Fruit fly (Drosophila melanogaster) whole organism, embryonic: ENCODE results near the gene CG9029.
A peak's percentile ranks its signal among the peaks of the same experiment; 100 is the strongest.

Experiments used
- ATbp ChIP-seq: fragments of 200-800 bp; sonication (Bioruptor generic); optimal IDR thresholded peaks from 2 replicates; lab custom pipeline; 2017; ENCODE audit warnings: missing biosample characterization, mild to moderate bottlenecking, missing genetic modification characterization, missing genetic modification reagents
- Aef1 ChIP-seq: fragments of 200-800 bp; sonication (Bioruptor generic); IDR thresholded peaks from 3 replicates; pipeline ENCODE4 v1.3.6; 2022; ENCODE audit warnings: missing biosample characterization, missing genetic modification characterization
- CG10274 ChIP-seq: fragments of 200-800 bp; sonication (Bioruptor generic); optimal IDR thresholded peaks from 3 replicates; lab custom pipeline; 2017; ENCODE audit warnings: missing biosample characterization, mild to moderate bottlenecking, missing genetic modification characterization
- CG12071 ChIP-seq: fragments of 200-800 bp; sonication (Bioruptor generic); optimal IDR thresholded peaks from 3 replicates; lab custom pipeline; 2018; ENCODE audit warnings: missing biosample characterization, mild to moderate bottlenecking, missing genetic modification characterization
- CG13894 ChIP-seq: fragments of 200-800 bp; sonication (Bioruptor generic); optimal IDR thresholded peaks from 3 replicates; lab custom pipeline; 2018; ENCODE audit warnings: missing biosample characterization, mild to moderate bottlenecking, missing genetic modification characterization, moderate library complexity
- CG15479 ChIP-seq: fragments of 200-800 bp; sonication (Bioruptor generic); optimal IDR thresholded peaks from 3 replicates; lab custom pipeline; 2019; ENCODE audit warnings: missing biosample characterization, mild to moderate bottlenecking, missing genetic modification characterization, moderate library complexity
- CG17385 ChIP-seq: fragments of 200-800 bp; sonication (Bioruptor generic); optimal IDR thresholded peaks from 3 replicates; lab custom pipeline; 2018; ENCODE audit warnings: missing biosample characterization, mild to moderate bottlenecking, missing genetic modification characterization
- CG2199 ChIP-seq: fragments of 200-800 bp; sonication (Bioruptor generic); IDR thresholded peaks from 3 replicates; pipeline ENCODE4 v1.3.6; 2022; ENCODE audit warnings: missing biosample characterization, missing genetic modification characterization
- CG2678 ChIP-seq: fragments of 200-800 bp; sonication (Bioruptor generic); optimal IDR thresholded peaks from 3 replicates; lab custom pipeline; 2019; ENCODE audit warnings: missing biosample characterization, mild to moderate bottlenecking, missing genetic modification characterization, moderate library complexity
- CG2875 ChIP-seq: fragments of 200-800 bp; sonication (Bioruptor generic); optimal IDR thresholded peaks from 2 replicates; lab custom pipeline; 2017; ENCODE audit warnings: missing biosample characterization, mild to moderate bottlenecking, missing genetic modification characterization, missing genetic modification reagents
- CG32767 ChIP-seq: fragments of 200-800 bp; sonication (Bioruptor generic); IDR thresholded peaks from 2 replicates; pipeline ENCODE4 v1.3.6; 2022; ENCODE audit warnings: missing biosample characterization, missing genetic modification characterization
- CG3281 ChIP-seq: fragments of 200-800 bp; sonication (Bioruptor generic); optimal IDR thresholded peaks from 3 replicates; lab custom pipeline; 2017; ENCODE audit warnings: missing biosample characterization, mild to moderate bottlenecking, missing genetic modification characterization
- CG4360 ChIP-seq: fragments of 200-800 bp; sonication (Bioruptor generic); IDR thresholded peaks from 2 replicates; pipeline ENCODE4 v1.3.6; 2022; ENCODE audit warnings: missing biosample characterization, missing genetic modification characterization
- CG4730 ChIP-seq: fragments of 200-800 bp; sonication (Bioruptor generic); IDR thresholded peaks from 2 replicates; pipeline ENCODE4 v1.3.6; 2022; ENCODE audit warnings: missing biosample characterization, missing genetic modification characterization
- CG8281 ChIP-seq: fragments of 200-800 bp; sonication (Bioruptor generic); optimal IDR thresholded peaks from 2 replicates; lab custom pipeline; 2018; ENCODE audit warnings: missing biosample characterization, mild to moderate bottlenecking, missing genetic modification characterization, moderate library complexity
- Chrac-16 ChIP-seq: fragments of 200-800 bp; sonication (Bioruptor generic); optimal IDR thresholded peaks from 3 replicates; lab custom pipeline; 2016; ENCODE audit warnings: missing biosample characterization, missing genetic modification characterization
- CkIIα-i1 ChIP-seq: fragments of 200-800 bp; sonication (Bioruptor generic); IDR thresholded peaks from 2 replicates; pipeline ENCODE4 v1.3.6; 2022; ENCODE audit warnings: missing biosample characterization, missing genetic modification characterization
- D ChIP-seq, 2 experiments: fragments of 200-800 bp in 1 of 2; fragments of >200 bp in 1 of 2; sonication (Bioruptor generic) in 1 of 2; optimal IDR thresholded peaks; 2 replicates in 1 of 2; 3 replicates in 1 of 2; lab custom pipeline; 2017; ENCODE audit warnings: mild to moderate bottlenecking in 1 of 2, missing biosample characterization in 1 of 2, missing genetic modification characterization in 1 of 2, missing genetic modification reagents in 1 of 2
- Dip2 ChIP-seq: fragments of 200-800 bp; sonication (Bioruptor generic); IDR thresholded peaks from 2 replicates; pipeline ENCODE4 v1.3.6; 2022; ENCODE audit warnings: missing biosample characterization, missing genetic modification characterization
- Ets65A ChIP-seq: fragments of 200-800 bp; sonication (Bioruptor generic); peaks from one replicate; lab custom pipeline; 2016; ENCODE audit warnings: missing biosample characterization, missing genetic modification characterization
- HLHmδ ChIP-seq: fragments of 200-800 bp; sonication (Bioruptor generic); optimal IDR thresholded peaks from 2 replicates; lab custom pipeline; 2018; ENCODE audit warnings: missing biosample characterization, mild to moderate bottlenecking, missing genetic modification characterization, moderate library complexity
- Hey ChIP-seq: fragments of 200-800 bp; sonication (Bioruptor generic); optimal IDR thresholded peaks from 3 replicates; lab custom pipeline; 2018; ENCODE audit warnings: missing biosample characterization, mild to moderate bottlenecking, missing genetic modification characterization
- Hr78 ChIP-seq, 2 experiments: fragments of 200-800 bp in 1 of 2; fragments of >200 bp in 1 of 2; sonication (Bioruptor generic) in 1 of 2; optimal IDR thresholded peaks; 2 replicates each; lab custom pipeline; 2017 to 2019; ENCODE audit warnings: missing biosample characterization in 2 of 2, missing genetic modification characterization in 2 of 2, mild to moderate bottlenecking in 1 of 2, moderate library complexity in 1 of 2
- Kr ChIP-seq: fragments of 200-800 bp; sonication (Bioruptor generic); optimal IDR thresholded peaks from 2 replicates; lab custom pipeline; 2017; ENCODE audit warnings: missing biosample characterization, mild to moderate bottlenecking, missing genetic modification characterization
- MTF-1 ChIP-seq: fragments of 200-800 bp; sonication (Bioruptor generic); optimal IDR thresholded peaks from 2 replicates; lab custom pipeline; 2018; ENCODE audit warnings: missing biosample characterization, mild to moderate bottlenecking, missing genetic modification characterization, borderline replicate concordance
- Rx ChIP-seq: fragments of 200-800 bp; sonication (Bioruptor generic); IDR thresholded peaks from 2 replicates; pipeline ENCODE4 v1.3.6; 2022; ENCODE audit warnings: missing biosample characterization, missing genetic modification characterization
- Tbp ChIP-seq: fragments of >200 bp; optimal IDR thresholded peaks from 2 replicates; lab custom pipeline; 2018; ENCODE audit warnings: missing biosample characterization, missing genetic modification characterization
- Trl ChIP-seq, 3 experiments: fragments of >200 bp in 2 of 3; fragments of 200-800 bp in 1 of 3; sonication (Bioruptor generic) in 1 of 3; optimal IDR thresholded peaks; 2 replicates in 1 of 3; 3 replicates in 2 of 3; lab custom pipeline; 2016 to 2017; ENCODE audit warnings: missing biosample characterization in 1 of 3, missing genetic modification characterization in 1 of 3
- ac ChIP-seq: fragments of 200-800 bp; sonication (Bioruptor generic); optimal IDR thresholded peaks from 3 replicates; lab custom pipeline; 2017; ENCODE audit warnings: missing biosample characterization, mild to moderate bottlenecking, missing genetic modification characterization
- aop ChIP-seq: fragments of 200-800 bp; sonication (Bioruptor generic); IDR thresholded peaks from 2 replicates; pipeline ENCODE4 v1.3.6; 2022; ENCODE audit warnings: missing biosample characterization, missing genetic modification characterization
- cg ChIP-seq: fragments of 200-800 bp; sonication (Bioruptor generic); optimal IDR thresholded peaks from 3 replicates; lab custom pipeline; 2019; ENCODE audit warnings: missing biosample characterization, mild to moderate bottlenecking, missing genetic modification characterization, moderate library complexity
- chm ChIP-seq: fragments of 200-800 bp; sonication (Bioruptor generic); IDR thresholded peaks from 2 replicates; pipeline ENCODE4 v1.3.6; 2022; ENCODE audit warnings: missing biosample characterization, missing genetic modification characterization
- crol ChIP-seq: fragments of 200-800 bp; sonication (Bioruptor generic); IDR thresholded peaks from 2 replicates; pipeline ENCODE4 v1.3.6; 2022; ENCODE audit warnings: missing biosample characterization, missing genetic modification characterization
- cwo ChIP-seq: fragments of 200-800 bp; sonication (Bioruptor generic); optimal IDR thresholded peaks from 3 replicates; lab custom pipeline; 2017; ENCODE audit warnings: missing biosample characterization, missing genetic modification characterization, mild to moderate bottlenecking, moderate library complexity, missing genetic modification reagents
- da ChIP-seq: fragments of 200-800 bp; sonication (Bioruptor generic); optimal IDR thresholded peaks from 2 replicates; lab custom pipeline; 2016; ENCODE audit warnings: missing biosample characterization, missing genetic modification characterization
- fd64A ChIP-seq: fragments of 200-800 bp; sonication (Bioruptor generic); optimal IDR thresholded peaks from 3 replicates; lab custom pipeline; 2018; ENCODE audit warnings: missing biosample characterization, mild to moderate bottlenecking, missing genetic modification characterization
- gro ChIP-seq: fragments of 200-800 bp; sonication (Bioruptor generic); optimal IDR thresholded peaks from 2 replicates; lab custom pipeline; 2016; ENCODE audit warnings: missing biosample characterization, missing genetic modification characterization
- gsb-n ChIP-seq: fragments of 200-800 bp; sonication (Bioruptor generic); optimal IDR thresholded peaks from 3 replicates; lab custom pipeline; 2018; ENCODE audit warnings: missing biosample characterization, mild to moderate bottlenecking, missing genetic modification characterization
- kay ChIP-seq: fragments of 200-800 bp; sonication (Bioruptor generic); optimal IDR thresholded peaks from 2 replicates; lab custom pipeline; 2016; ENCODE audit warnings: missing biosample characterization, missing genetic modification characterization
- klu ChIP-seq: fragments of 200-800 bp; sonication (Bioruptor generic); IDR thresholded peaks from 2 replicates; pipeline ENCODE4 v1.3.6; 2022; ENCODE audit warnings: missing biosample characterization, missing genetic modification characterization
- oc ChIP-seq: fragments of 200-800 bp; sonication (Bioruptor generic); optimal IDR thresholded peaks from 2 replicates; lab custom pipeline; 2018; ENCODE audit warnings: missing biosample characterization, mild to moderate bottlenecking, missing genetic modification characterization, moderate library complexity
- otp ChIP-seq: fragments of 200-800 bp; sonication (Bioruptor generic); IDR thresholded peaks from 3 replicates; pipeline ENCODE4, ENCODE4 v1.3.6; 2022; ENCODE audit warnings: missing biosample characterization, missing genetic modification characterization
- row ChIP-seq: fragments of 200-800 bp; sonication (Bioruptor generic); IDR thresholded peaks from 3 replicates; pipeline ENCODE4 v1.3.6; 2022; ENCODE audit warnings: missing biosample characterization, missing genetic modification characterization
- tll ChIP-seq, 2 experiments: fragments of 200-800 bp in 1 of 2; fragments of >200 bp in 1 of 2; sonication (Bioruptor generic) in 1 of 2; optimal IDR thresholded peaks; 2 replicates each; lab custom pipeline; 2017 to 2019; ENCODE audit warnings: missing biosample characterization in 2 of 2, missing genetic modification characterization in 2 of 2, mild to moderate bottlenecking in 1 of 2, moderate library complexity in 1 of 2
- twi ChIP-seq: fragments of 200-800 bp; optimal IDR thresholded peaks from 2 replicates; lab custom pipeline; 2019; ENCODE audit warnings: missing biosample characterization, mild to moderate bottlenecking, missing genetic modification characterization, moderate library complexity
- wek ChIP-seq: fragments of 200-800 bp; sonication (Bioruptor generic); optimal IDR thresholded peaks from 3 replicates; lab custom pipeline; 2018; ENCODE audit warnings: missing biosample characterization, mild to moderate bottlenecking, missing genetic modification characterization, moderate library complexity

CG9029 gene

DNA sequence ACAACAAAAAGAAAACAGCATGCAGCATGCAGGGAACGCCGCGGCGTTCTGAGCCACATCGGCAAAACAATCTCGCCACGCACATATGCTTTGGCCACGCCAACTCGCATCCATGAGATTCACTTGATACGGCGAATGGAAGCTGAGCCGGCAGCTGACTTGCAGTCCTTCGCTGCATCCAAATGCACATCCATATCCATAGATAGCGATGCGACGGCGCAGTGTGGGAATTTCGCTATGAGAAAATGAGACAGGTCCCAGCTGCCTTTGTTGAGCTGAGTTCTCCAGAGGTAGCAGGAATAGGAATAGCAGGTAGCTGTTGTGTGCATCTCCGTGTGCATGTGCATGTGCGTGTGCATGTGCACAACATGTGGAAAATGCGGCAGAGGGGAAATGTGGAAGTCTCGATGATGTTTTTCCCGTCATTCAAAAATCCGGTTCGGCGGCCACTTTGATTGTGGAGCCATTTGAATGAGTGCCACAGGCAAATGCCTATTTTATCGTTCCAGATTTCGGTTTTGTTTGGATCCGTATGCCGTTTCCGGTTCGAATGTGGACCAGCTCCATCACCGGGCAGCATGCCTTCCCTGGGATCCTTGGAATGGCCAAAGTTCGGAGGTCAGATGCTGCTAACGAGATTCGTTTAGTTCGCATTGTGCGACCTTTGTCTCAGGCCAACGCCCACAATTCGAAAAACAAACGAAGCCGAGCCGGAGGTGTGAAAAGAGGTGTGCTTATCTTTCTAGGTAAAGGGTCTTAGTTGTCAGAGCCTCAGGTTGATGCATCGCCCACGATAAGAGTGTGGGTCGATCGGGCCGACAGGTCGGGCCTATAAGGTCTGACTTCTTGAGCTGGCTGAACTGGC is 14.7 kb upstream of the CG9029 start:
- TF ChIP-seq D (optimal IDR thresholded peaks at IDR 0.05; lab: Kevin White, UChicago): peak; percentile 50
- TF ChIP-seq D (GFP tag; optimal IDR thresholded peaks at IDR 0.05; lab: Kevin White, UChicago): no peak
- TF ChIP-seq twi: peak; percentile 99
- TF ChIP-seq oc (tag; lab: Kevin White, UChicago): peak; percentile 12
- TF ChIP-seq row (GFP tag; lab: Robert Waterston, UW): no peak
- peak; percentile 21; the same call in 1 of the 2 replicates for TF ChIP-seq chm
- TF ChIP-seq ATbp: no peak
- no peak for TF ChIP-seq CG8281 (tag; lab: Kevin White, UChicago)
- peak; percentile 35; the same call in 1 of the 2 replicates for TF ChIP-seq crol
- no peak for TF ChIP-seq kay (GFP tag; lab: Kevin White, UChicago)
- TF ChIP-seq CG2199 (GFP tag; lab: Robert Waterston, UW): peak; percentile 76; the same call in 1 of the 3 replicates
- TF ChIP-seq ac (GFP tag; lab: Kevin White, UChicago): peak; percentile 67
- TF ChIP-seq aop (GFP tag; lab: Robert Waterston, UW): 0 out of 2 replicates have a peak, but pooled peaks have one; percentile 8
- peak; percentile 2 for TF ChIP-seq Ets65A (GFP tag; lab: Kevin White, UChicago)
- TF ChIP-seq CG4360 (GFP tag; lab: Robert Waterston, UW): 0 out of 2 replicates have a peak, but pooled peaks have one; percentile 28
- TF ChIP-seq Kr: peak; percentile 87
- peak; percentile 93 for TF ChIP-seq CG15479 (GFP tag; lab: Kevin White, UChicago)
- peak in 1 of 2 experiments; percentile 25 for TF ChIP-seq tll (GFP tag; optimal IDR thresholded peaks at IDR 0.05; lab: Kevin White, UChicago)
- peak in 1 of 2 experiments; percentile 86 for TF ChIP-seq Hr78 (GFP tag; optimal IDR thresholded peaks at IDR 0.05; lab: Kevin White, UChicago)
- TF ChIP-seq cg: peak; percentile 37

DNA sequence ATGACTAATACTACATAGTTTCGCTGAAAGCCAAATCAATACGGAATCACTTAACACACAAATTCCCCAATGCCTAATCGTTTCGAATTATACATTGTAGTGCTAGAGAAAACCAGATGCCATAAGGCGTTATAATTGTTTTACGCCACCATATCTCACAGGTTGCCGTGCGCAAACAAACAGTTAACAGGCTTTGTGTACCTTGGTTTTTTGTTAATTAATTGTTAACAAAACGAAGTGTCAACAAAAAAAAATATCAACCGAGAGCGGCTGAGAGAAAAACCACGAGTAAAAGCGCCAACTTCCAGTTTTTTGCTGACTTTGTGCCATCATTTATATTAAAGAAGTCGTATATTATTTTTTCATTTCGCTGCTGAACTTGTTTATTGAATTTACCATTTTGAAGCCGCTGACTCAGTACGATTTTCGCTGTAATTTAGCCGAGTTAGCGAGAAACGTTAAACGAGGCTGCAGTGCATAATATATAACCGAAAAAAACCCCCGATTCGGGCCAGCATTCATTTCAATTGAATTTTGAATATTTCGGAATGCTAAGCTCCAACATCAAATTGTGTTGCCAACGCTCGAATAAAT is 9.2 kb upstream of the CG9029 start:
- TF ChIP-seq CG2678 (tag; lab: Kevin White, UChicago) (peak; percentile 67), CG17385 (peak; percentile 44), Kr (peak; percentile 13), cwo (GFP tag; lab: Kevin White, UChicago) (no peak), gsb-n (tag; lab: Kevin White, UChicago) (no peak), Trl (optimal IDR thresholded peaks at IDR 0.05; lab: Kevin White, UChicago) (no peak), Trl (GFP tag; optimal IDR thresholded peaks at IDR 0.05; lab: Kevin White, UChicago) (no peak), da (GFP tag; lab: Kevin White, UChicago) (no peak), otp (GFP tag; lab: Robert Waterston, UW) (0 out of 3 replicates have a peak, but pooled peaks have one; percentile 44), CG4730 (GFP tag; lab: Robert Waterston, UW) (no peak), CG2875 (GFP tag; lab: Kevin White, UChicago) (peak; percentile 1), CG32767 (GFP tag; lab: Robert Waterston, UW) (no peak), CG13894 (tag; lab: Kevin White, UChicago) (peak; percentile 29), CG12071 (peak; percentile 73), fd64A (GFP tag; lab: Kevin White, UChicago) (peak; percentile 7), MTF-1 (peak; percentile 55), wek (GFP tag; lab: Kevin White, UChicago) (peak; percentile 51), HLHmδ (GFP tag; lab: Kevin White, UChicago) (no peak), Rx (GFP tag; lab: Robert Waterston, UW) (no peak), Dip2 (GFP tag; lab: Robert Waterston, UW) (no peak), Aef1 (no peak), CkIIα-i1 (GFP tag; lab: Robert Waterston, UW) (no peak), CG10274 (GFP tag; lab: Kevin White, UChicago) (no peak), Tbp (no peak), CG3281 (GFP tag; lab: Kevin White, UChicago) (peak; percentile 72), gro (GFP tag; lab: Kevin White, UChicago) (peak; percentile 68), Chrac-16 (no peak), Hey (tag; lab: Kevin White, UChicago) (peak; percentile 38), klu (GFP tag; lab: Robert Waterston, UW) (no peak)
